Fruit fly (Drosophila melanogaster): ENCODE measurements around the gene CG17141.
A peak's percentile ranks its signal among the peaks of the same experiment; 100 is the strongest.

The CG17141 gene

DNA sequence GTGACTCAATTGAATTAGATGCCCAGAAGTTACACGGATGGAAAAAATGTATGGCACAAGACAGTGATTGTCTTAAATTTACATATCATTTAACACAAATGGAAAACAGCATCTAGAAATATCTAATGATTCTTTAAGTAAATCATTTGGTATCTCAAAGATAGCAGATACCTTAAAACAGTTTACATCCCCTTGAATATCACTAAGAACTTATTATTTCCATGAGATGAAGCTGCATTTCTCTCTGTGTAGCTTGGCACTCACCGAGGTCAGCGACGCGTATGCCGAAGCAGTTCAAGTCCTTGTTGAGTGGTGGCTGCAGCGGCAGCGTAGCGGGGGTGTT is 27.8 kb downstream of the CG17141 start (continued):
- TF ChIP-seq HmgD (GFP tag; optimal IDR thresholded peaks at IDR 0.05) (no peak), CG18764 (GFP tag; optimal IDR thresholded peaks at IDR 0.05) (no peak), gcm2 (GFP tag; optimal IDR thresholded peaks at IDR 0.05) (no peak), Rfx (GFP tag; IDR thresholded peaks at IDR 0.05) (no peak), tna (GFP tag; IDR thresholded peaks at IDR 0.05; ENCODE audit: partially characterized antibody) (no peak), Camta (GFP tag; optimal IDR thresholded peaks at IDR 0.05) (no peak), nom (GFP tag; optimal IDR thresholded peaks at IDR 0.05) (no peak), CG12299 (tag; optimal IDR thresholded peaks at IDR 0.05) (no peak), CG1024 (GFP tag; IDR thresholded peaks at IDR 0.05) (no peak), sc (optimal IDR thresholded peaks at IDR 0.05) (no peak), sc (GFP tag; optimal IDR thresholded peaks at IDR 0.05) (no peak), crol (GFP tag; IDR thresholded peaks at IDR 0.05) (no peak), CG12219 (GFP tag; optimal IDR thresholded peaks at IDR 0.05) (no peak), twi (tag; optimal IDR thresholded peaks at IDR 0.05) (no peak), salm (tag; optimal IDR thresholded peaks at IDR 0.05) (no peak), CG8478 (optimal IDR thresholded peaks at IDR 0.05) (no peak), mld (GFP tag; IDR thresholded peaks at IDR 0.05; ENCODE audit: partially characterized antibody) (no peak), CG10431 (GFP tag; optimal IDR thresholded peaks at IDR 0.05) (no peak), CG17912 (GFP tag; optimal IDR thresholded peaks at IDR 0.05) (no peak), Deaf1 (tag; optimal IDR thresholded peaks at IDR 0.05) (no peak), CG3281 (GFP tag; optimal IDR thresholded peaks at IDR 0.05) (no peak), CG6854 (GFP tag; optimal IDR thresholded peaks at IDR 0.05) (no peak), CG6272 (GFP tag; IDR thresholded peaks at IDR 0.05) (no peak), Dek (tag; optimal IDR thresholded peaks at IDR 0.05) (no peak), CG17328 (GFP tag; IDR thresholded peaks at IDR 0.05) (no peak; the same call in 1 of the 2 replicates), CG33213 (GFP tag; optimal IDR thresholded peaks at IDR 0.05) (no peak), CG13123 (GFP tag; optimal IDR thresholded peaks at IDR 0.05) (no peak), bowl (GFP tag; IDR thresholded peaks at IDR 0.05) (no peak), CG9876 (GFP tag; optimal IDR thresholded peaks at IDR 0.05) (no peak), CG12391 (tag; optimal IDR thresholded peaks at IDR 0.05) (peak; percentile 14), abd-A (tag; optimal IDR thresholded peaks at IDR 0.05) (no peak), CG7928 (GFP tag; optimal IDR thresholded peaks at IDR 0.05) (no peak), CG15269 (tag; optimal IDR thresholded peaks at IDR 0.05) (no peak), exex (tag; optimal IDR thresholded peaks at IDR 0.05) (no peak), ci (GFP tag; IDR thresholded peaks at IDR 0.05) (peak; percentile 40; the same call in 1 of the 3 replicates), CG30431 (GFP tag; optimal IDR thresholded peaks at IDR 0.05) (no peak), gro (GFP tag; optimal IDR thresholded peaks at IDR 0.05) (no peak), CG43689 (GFP tag; IDR thresholded peaks at IDR 0.05) (no peak), Xrp1 (GFP tag; IDR thresholded peaks at IDR 0.05) (peak; percentile 60), CG8765 (GFP tag; IDR thresholded peaks at IDR 0.05) (no peak), gsb-n (tag; optimal IDR thresholded peaks at IDR 0.05) (no peak), bsh (GFP tag; optimal IDR thresholded peaks at IDR 0.05) (peak in 1 of 2 experiments; percentile 48), Hand (GFP tag; optimal IDR thresholded peaks at IDR 0.05) (no peak), chif (GFP tag; optimal IDR thresholded peaks at IDR 0.05) (no peak), Jarid2 (GFP tag; optimal IDR thresholded peaks at IDR 0.05) (no peak), gsb (GFP tag; IDR thresholded peaks at IDR 0.05) (no peak), CG17186 (GFP tag; optimal IDR thresholded peaks at IDR 0.05) (no peak), H15 (GFP tag; IDR thresholded peaks at IDR 0.05) (no peak), CG12769 (tag; optimal IDR thresholded peaks at IDR 0.05) (no peak), ranshi (GFP tag; IDR thresholded peaks at IDR 0.05) (no peak), prd (optimal IDR thresholded peaks at IDR 0.05) (no peak), prd (GFP tag; IDR thresholded peaks at IDR 0.05) (0 out of 3 replicates have a peak, but pooled peaks have one; percentile 23), nerfin-2 (GFP tag; IDR thresholded peaks at IDR 0.05; ENCODE audit: partially characterized antibody) (no peak)
